Worm (Caenorhabditis elegans) whole organism, late embryonic: ENCODE measurements around the gene F44A2.3.

Experiments
- C08G9.2 ChIP-seq: sonication (generic microtip); optimal IDR thresholded peaks from 2 replicates; lab custom pipeline; 2016; ENCODE audit warnings: mild to moderate bottlenecking, missing genetic modification characterization, moderate library complexity, missing compliant biosample characterization
- C38D4.7 ChIP-seq: fragments of 200-800 bp; sonication (Bioruptor generic); optimal IDR thresholded peaks from 2 replicates; lab custom pipeline; 2018; ENCODE audit warnings: mild to moderate bottlenecking, missing genetic modification characterization, moderate library complexity, missing compliant biosample characterization
- F13H6.1 ChIP-seq: sonication (generic microtip); optimal IDR thresholded peaks from 2 replicates; lab custom pipeline; 2016; ENCODE audit warnings: missing genetic modification characterization, missing compliant biosample characterization
- ahr-1 ChIP-seq: sonication (generic microtip); optimal IDR thresholded peaks from 2 replicates; lab custom pipeline; 2016; ENCODE audit warnings: missing genetic modification characterization, missing compliant biosample characterization
- ceh-14 ChIP-seq: sonication (generic microtip); optimal IDR thresholded peaks from 2 replicates; lab custom pipeline; 2016; ENCODE audit warnings: missing genotype, missing genetic modification characterization, missing compliant biosample characterization
- ceh-18 ChIP-seq: sonication (generic microtip); optimal IDR thresholded peaks from 2 replicates; lab custom pipeline; 2016; ENCODE audit warnings: missing genetic modification characterization, missing compliant biosample characterization
- ceh-19 ChIP-seq: fragments of 200-800 bp; sonication (Bioruptor generic); optimal IDR thresholded peaks from 2 replicates; lab custom pipeline; 2018; ENCODE audit warnings: mild to moderate bottlenecking, missing genetic modification characterization, missing compliant biosample characterization
- ceh-2 ChIP-seq: sonication (generic microtip); optimal IDR thresholded peaks from 2 replicates; lab custom pipeline; 2016; ENCODE audit warnings: missing genotype, missing genetic modification characterization, missing compliant biosample characterization
- ceh-22 ChIP-seq: sonication (generic microtip); optimal IDR thresholded peaks from 2 replicates; lab custom pipeline; 2017; ENCODE audit warnings: missing biosample characterization, missing genetic modification characterization
- ceh-30 ChIP-seq: fragments of 150-350 bp; optimal IDR thresholded peaks from 2 replicates; lab custom pipeline; 2014; ENCODE audit warnings: missing biosample characterization, missing genetic modification characterization
- ceh-31 ChIP-seq: sonication (generic microtip); optimal IDR thresholded peaks from 2 replicates; lab custom pipeline; 2016; ENCODE audit warnings: missing genetic modification characterization, missing compliant biosample characterization
- ceh-34 ChIP-seq: sonication (generic microtip); optimal IDR thresholded peaks from 2 replicates; lab custom pipeline; 2016; ENCODE audit warnings: mild to moderate bottlenecking, missing genetic modification characterization, missing compliant biosample characterization
- ceh-45 ChIP-seq: fragments of 200-800 bp; sonication (Bioruptor generic); IDR thresholded peaks from 2 replicates; pipeline ENCODE4 v1.3.6; 2022; ENCODE audit warnings: missing genetic modification reagents, missing genetic modification characterization, missing compliant biosample characterization
- ceh-48 ChIP-seq: sonication (generic microtip); optimal IDR thresholded peaks from 2 replicates; lab custom pipeline; 2016; ENCODE audit warnings: missing genetic modification characterization, inconsistent platforms, missing compliant biosample characterization
- ceh-6 ChIP-seq: fragments of 200-800 bp; sonication (Bioruptor generic); optimal IDR thresholded peaks from 2 replicates; lab custom pipeline; 2018; ENCODE audit warnings: mild to moderate bottlenecking, missing genetic modification characterization, missing compliant biosample characterization
- dve-1 ChIP-seq: sonication (generic microtip); optimal IDR thresholded peaks from 2 replicates; lab custom pipeline; 2017; ENCODE audit warnings: antibody characterized with exemption, mild to moderate bottlenecking, missing genetic modification characterization, missing compliant biosample characterization
- ets-4 ChIP-seq: sonication (generic microtip); optimal IDR thresholded peaks from 2 replicates; lab custom pipeline; 2016; ENCODE audit warnings: missing genetic modification characterization, missing compliant biosample characterization
- eyg-1 ChIP-seq: sonication (generic microtip); optimal IDR thresholded peaks from 2 replicates; lab custom pipeline; 2016; ENCODE audit warnings: missing genotype, missing genetic modification characterization, missing compliant biosample characterization
- fax-1 ChIP-seq: sonication (generic microtip); optimal IDR thresholded peaks from 2 replicates; lab custom pipeline; 2016; ENCODE audit warnings: missing genotype, missing genetic modification characterization, missing compliant biosample characterization
- hlh-30 ChIP-seq: sonication (generic microtip); optimal IDR thresholded peaks from 2 replicates; lab custom pipeline; 2017; ENCODE audit warnings: antibody characterized with exemption, missing genetic modification characterization, missing compliant biosample characterization; ENCODE audit not compliant: insufficient read depth
- hlh-6 ChIP-seq: sonication (generic microtip); optimal IDR thresholded peaks from 2 replicates; lab custom pipeline; 2016; ENCODE audit warnings: missing genotype, missing genetic modification characterization, missing compliant biosample characterization
- hlh-8 ChIP-seq: sonication (generic microtip); optimal IDR thresholded peaks from 2 replicates; lab custom pipeline; 2016; ENCODE audit warnings: missing genotype, missing genetic modification characterization, missing compliant biosample characterization
- lim-6 ChIP-seq: sonication (generic microtip); optimal IDR thresholded peaks from 2 replicates; lab custom pipeline; 2016; ENCODE audit warnings: missing genetic modification characterization, missing compliant biosample characterization
- nfya-1 ChIP-seq: sonication (generic microtip); optimal IDR thresholded peaks from 2 replicates; lab custom pipeline; 2017; ENCODE audit warnings: missing genetic modification characterization, mild to moderate bottlenecking, missing compliant biosample characterization, antibody characterized with exemption, moderate library complexity
- odd-2 ChIP-seq: sonication (generic microtip); optimal IDR thresholded peaks from 2 replicates; lab custom pipeline; 2017; ENCODE audit warnings: antibody characterized with exemption, mild to moderate bottlenecking, missing genetic modification characterization, missing compliant biosample characterization
- pat-9 ChIP-seq: fragments of 200-800 bp; sonication (Bioruptor generic); optimal IDR thresholded peaks from 2 replicates; lab custom pipeline; 2018; ENCODE audit warnings: mild to moderate bottlenecking, missing genetic modification characterization, moderate library complexity, missing compliant biosample characterization
- rnt-1 ChIP-seq: sonication (generic microtip); optimal IDR thresholded peaks from 2 replicates; lab custom pipeline; 2016; ENCODE audit warnings: missing genetic modification characterization, missing compliant biosample characterization
- sox-2 ChIP-seq: fragments of 200-800 bp; sonication (Bioruptor generic); IDR thresholded peaks from 2 replicates; pipeline ENCODE4 v1.3.6; 2022; ENCODE audit warnings: missing genetic modification reagents, missing genetic modification characterization, missing compliant biosample characterization
- syd-9 ChIP-seq: sonication (generic microtip); optimal IDR thresholded peaks from 2 replicates; lab custom pipeline; 2016; ENCODE audit warnings: mild to moderate bottlenecking, missing genetic modification characterization, moderate library complexity, missing compliant biosample characterization
- tbx-2 ChIP-seq: sonication (generic microtip); optimal IDR thresholded peaks from 2 replicates; lab custom pipeline; 2016; ENCODE audit warnings: missing genetic modification characterization, missing compliant biosample characterization
- unc-42 ChIP-seq: sonication (generic microtip); optimal IDR thresholded peaks from 2 replicates; lab custom pipeline; 2016; ENCODE audit warnings: missing genotype, missing genetic modification characterization, missing compliant biosample characterization
- unc-55 ChIP-seq: sonication (generic microtip); optimal IDR thresholded peaks from 2 replicates; lab custom pipeline; 2017; ENCODE audit warnings: missing biosample characterization, missing genetic modification reagents, missing genetic modification characterization
- zip-5 ChIP-seq: sonication (generic microtip); optimal IDR thresholded peaks from 2 replicates; lab custom pipeline; 2016; ENCODE audit warnings: missing genetic modification characterization, missing compliant biosample characterization

The F44A2.3 gene

ce11 chrV:9272624-9273023 is 32.6 kb upstream of the F44A2.3 start:
- TF ChIP-seq unc-42 (tag; lab: Kevin White, UChicago) (no peak), hlh-30 (tag; lab: Kevin White, UChicago) (no peak), pat-9 (tag; lab: Kevin White, UChicago) (no peak), sox-2 (GFP tag; lab: Robert Waterston, UW) (no peak), hlh-6 (tag; lab: Kevin White, UChicago) (no peak)

- TF ChIP-seq ceh-31, result peak; percentile 86
- no peak for TF ChIP-seq C38D4.7 (GFP tag; lab: Kevin White, UChicago)
- peak; percentile 59 for TF ChIP-seq tbx-2 (tag; lab: Kevin White, UChicago)
- TF ChIP-seq ceh-19 (GFP tag; lab: Kevin White, UChicago), result peak; percentile 7
- peak; percentile 32 for TF ChIP-seq ceh-34 (tag; lab: Kevin White, UChicago)
- TF ChIP-seq dve-1, result no peak
- no peak for TF ChIP-seq ceh-22 (tag; lab: Kevin White, UChicago)
- TF ChIP-seq ceh-14, result no peak
- peak; percentile 66 for TF ChIP-seq ceh-18 (tag; lab: Kevin White, UChicago)
- peak; percentile 26 for TF ChIP-seq ceh-2
- peak; percentile 56 for TF ChIP-seq rnt-1 (tag; lab: Kevin White, UChicago)
- peak; percentile 56 for TF ChIP-seq unc-42 (tag; lab: Kevin White, UChicago)
- no peak for TF ChIP-seq F13H6.1
- TF ChIP-seq hlh-8, result no peak
- peak; percentile 7 for TF ChIP-seq ceh-30 (tag; lab: Kevin White, UChicago)
- peak; percentile 43 for TF ChIP-seq C08G9.2 (tag; lab: Kevin White, UChicago)
- peak; percentile 26 for TF ChIP-seq unc-55
- TF ChIP-seq nfya-1 (tag; lab: Kevin White, UChicago), result peak; percentile 69
- no peak for TF ChIP-seq syd-9 (tag; lab: Kevin White, UChicago)
These were observed 31.6 kb upstream of the F44A2.3 start for ce11 chrV:9273587-9273986.

- peak; percentile 44 for TF ChIP-seq unc-55
- no peak for TF ChIP-seq ceh-6 (GFP tag; lab: Kevin White, UChicago)
- peak; percentile 48 for TF ChIP-seq ceh-18 (tag; lab: Kevin White, UChicago)
- no peak for TF ChIP-seq ceh-30 (tag; lab: Kevin White, UChicago)
These were observed 30.8 kb upstream of the F44A2.3 start for ce11 chrV:9274127-9275042.

ce11 chrV:9282110-9282509 is 23.1 kb upstream of the F44A2.3 start, which contains the start of gene hlh-10:
hlh-10 (minus strand) TSS chrV:9282210.
- TF ChIP-seq fax-1 (tag; lab: Kevin White, UChicago) (no peak), odd-2 (no peak), ceh-48 (tag; lab: Kevin White, UChicago) (no peak), hlh-6 (tag; lab: Kevin White, UChicago) (no peak), eyg-1 (tag; lab: Kevin White, UChicago) (no peak), ceh-6 (GFP tag; lab: Kevin White, UChicago) (no peak), ceh-45 (GFP tag; lab: Robert Waterston, UW) (no peak), lim-6 (no peak)
- TF ChIP-seq, all 69 proteins: peak for 0

ce11 chrV:9283452-9283851 is 21.8 kb upstream of the F44A2.3 start:
- TF ChIP-seq zip-5 (tag; lab: Kevin White, UChicago), result no peak
- TF ChIP-seq ahr-1 (tag; lab: Kevin White, UChicago), result no peak
- TF ChIP-seq hlh-8, result peak; percentile 74
- TF ChIP-seq C08G9.2 (tag; lab: Kevin White, UChicago), result no peak
- no peak for TF ChIP-seq ets-4
